Worm (Caenorhabditis elegans): ENCODE data around the gene ZK899.7.

- TF ChIP-seq ztf-29 (GFP tag; IDR thresholded peaks at IDR 0.05) (no peak), klf-2 (GFP tag; conservative IDR thresholded peaks at IDR 0.05) (no peak), flt-1 (GFP tag; IDR thresholded peaks at IDR 0.05) (no peak), ref-1 (GFP tag; conservative IDR thresholded peaks at IDR 0.05) (no peak), med-1 (GFP tag; optimal IDR thresholded peaks at IDR 0.05; ENCODE audit: insufficient read depth) (no peak), ztf-23 (GFP tag; IDR thresholded peaks at IDR 0.05) (no peak), cog-1 (tag; optimal IDR thresholded peaks at IDR 0.05) (no peak)
Observed at ce11 chrX:9452483-9453198, 3.4 kb upstream of the ZK899.7 start, which contains the start of gene ZK899.3.
